Fruit fly (Drosophila melanogaster): Measurements from ENCODE around the gene Pih1D1.

The Pih1D1 gene

dm6 chr2L:12700381-12700963 is 21.2 kb downstream of the Pih1D1 start, which contains the start of gene CG17036:
CG17036 (minus strand) TSS chr2L:12700746.
- TF ChIP-seq CG13775 (GFP tag; optimal IDR thresholded peaks at IDR 0.05): peak; percentile 47
- no peak for TF ChIP-seq CG2116 (GFP tag; optimal IDR thresholded peaks at IDR 0.05)
- no peak for TF ChIP-seq CG4424 (GFP tag; optimal IDR thresholded peaks at IDR 0.05)
- peak; percentile 14; the same call in 1 of the 2 replicates for TF ChIP-seq vvl (GFP tag; IDR thresholded peaks at IDR 0.05)
- peak; percentile 26 for TF ChIP-seq CG2120 (GFP tag; optimal IDR thresholded peaks at IDR 0.05)
- TF ChIP-seq hkb (optimal IDR thresholded peaks at IDR 0.05): no peak
- 0 out of 2 replicates have a peak, but pooled peaks have one; percentile 17 for TF ChIP-seq hkb (GFP tag; IDR thresholded peaks at IDR 0.05)
- TF ChIP-seq pan (optimal IDR thresholded peaks at IDR 0.05): no peak
- peak in 1 of 2 experiments; percentile 28 for TF ChIP-seq pan (GFP tag; optimal IDR thresholded peaks at IDR 0.05 in 1 of 2, IDR thresholded peaks at IDR 0.05 in 1 of 2)
- TF ChIP-seq nom (GFP tag; optimal IDR thresholded peaks at IDR 0.05): peak; percentile 16
- peak; percentile 5 for TF ChIP-seq CG15011 (GFP tag; optimal IDR thresholded peaks at IDR 0.05)
- TF ChIP-seq Med (GFP tag): peak; percentile 83
- TF ChIP-seq row (GFP tag; IDR thresholded peaks at IDR 0.05): peak; percentile 80
- TF ChIP-seq zfh1 (GFP tag; IDR thresholded peaks at IDR 0.05): 0 out of 3 replicates have a peak, but pooled peaks have one; percentile 29
- no peak for TF ChIP-seq CG8281 (tag; optimal IDR thresholded peaks at IDR 0.05)
- TF ChIP-seq cwo (GFP tag; optimal IDR thresholded peaks at IDR 0.05): peak; percentile 34
- no peak for TF ChIP-seq Neu2 (GFP tag; optimal IDR thresholded peaks at IDR 0.05; ENCODE audit: borderline replicate concordance)
- TF ChIP-seq D19A (tag; optimal IDR thresholded peaks at IDR 0.05): peak; percentile 1
- peak; percentile 25 for TF ChIP-seq CG17829 (tag; optimal IDR thresholded peaks at IDR 0.05)
- TF ChIP-seq Gug (GFP tag; IDR thresholded peaks at IDR 0.05): peak; percentile 47; the same call in 1 of the 4 replicates
- TF ChIP-seq nmo (GFP tag; optimal IDR thresholded peaks at IDR 0.05): peak; percentile 18
- TF ChIP-seq lola (GFP tag; optimal IDR thresholded peaks at IDR 0.05): no peak
- TF ChIP-seq phol (tag; optimal IDR thresholded peaks at IDR 0.05): peak; percentile 23
- peak; percentile 52 for TF ChIP-seq CG3281 (GFP tag; optimal IDR thresholded peaks at IDR 0.05)
- TF ChIP-seq caup (GFP tag; optimal IDR thresholded peaks at IDR 0.05; ENCODE audit: severe bottlenecking): peak; percentile 33
- peak; percentile 24 for TF ChIP-seq Hmr (GFP tag; optimal IDR thresholded peaks at IDR 0.05)
- 0 out of 2 replicates have a peak, but pooled peaks have one; percentile 8 for TF ChIP-seq Rx (GFP tag; IDR thresholded peaks at IDR 0.05)
- TF ChIP-seq az2 (GFP tag; optimal IDR thresholded peaks at IDR 0.05): no peak
- no peak for TF ChIP-seq unc-4 (GFP tag; IDR thresholded peaks at IDR 0.05; ENCODE audit: partially characterized antibody)
- TF ChIP-seq sob (GFP tag; IDR thresholded peaks at IDR 0.05): 0 out of 2 replicates have a peak, but pooled peaks have one; percentile 36
- TF ChIP-seq CG30403 (GFP tag; optimal IDR thresholded peaks at IDR 0.05): peak; percentile 16
- peak; percentile 55 for TF ChIP-seq CG14014 (GFP tag; IDR thresholded peaks at IDR 0.05)
- TF ChIP-seq CG1233 (GFP tag; optimal IDR thresholded peaks at IDR 0.05): peak; percentile 7
- peak; percentile 43 for TF ChIP-seq ind (GFP tag; optimal IDR thresholded peaks at IDR 0.05)
- TF ChIP-seq NFAT (GFP tag; IDR thresholded peaks at IDR 0.05): peak; percentile 57; the same call in 1 of the 2 replicates
- peak; percentile 15 for TF ChIP-seq bcd (GFP tag; optimal IDR thresholded peaks at IDR 0.05)
- no peak for TF ChIP-seq Hmx (GFP tag; optimal IDR thresholded peaks at IDR 0.05)
- peak; percentile 36 for TF ChIP-seq CG2712 (tag; optimal IDR thresholded peaks at IDR 0.05)
- TF ChIP-seq CG7963 (GFP tag; IDR thresholded peaks at IDR 0.05; ENCODE audit: partially characterized antibody): no peak
- TF ChIP-seq CG7556 (GFP tag; optimal IDR thresholded peaks at IDR 0.05): peak; percentile 39
- peak; percentile 28 for TF ChIP-seq Nf-YC (tag; optimal IDR thresholded peaks at IDR 0.05)
- TF ChIP-seq CG9932 (GFP tag; IDR thresholded peaks at IDR 0.05): peak; percentile 40; the same call in 1 of the 2 replicates
- peak; percentile 4 for TF ChIP-seq CG10267 (tag; optimal IDR thresholded peaks at IDR 0.05)
- peak; percentile 22 for TF ChIP-seq Oli (tag; optimal IDR thresholded peaks at IDR 0.05)
- TF ChIP-seq zf30C (GFP tag; optimal IDR thresholded peaks at IDR 0.05): no peak
- TF ChIP-seq CoRest (tag; optimal IDR thresholded peaks at IDR 0.05): peak; percentile 53
- TF ChIP-seq CG31441 (GFP tag; IDR thresholded peaks at IDR 0.05): peak; percentile 43
- TF ChIP-seq trem (tag; optimal IDR thresholded peaks at IDR 0.05): no peak
- peak; percentile 45 for TF ChIP-seq CG12659 (GFP tag; optimal IDR thresholded peaks at IDR 0.05)

All from whole organism, embryonic.